Fruit fly (Drosophila melanogaster) whole organism, embryonic: Measurements from ENCODE around the gene CG7714.

ENCODE experiments used
- B-H1 ChIP-seq: fragments of 200-800 bp; sonication (Bioruptor generic); IDR thresholded peaks from 3 replicates; pipeline ENCODE4 v1.3.6; 2022; ENCODE audit warnings: missing biosample characterization, missing genetic modification characterization
- Bteb2 ChIP-seq: fragments of 200-800 bp; sonication (Bioruptor generic); optimal IDR thresholded peaks from 2 replicates; lab custom pipeline; 2016; ENCODE audit warnings: missing biosample characterization, missing genetic modification characterization
- CG10267 ChIP-seq: fragments of 200-800 bp; sonication (Bioruptor generic); optimal IDR thresholded peaks from 2 replicates; lab custom pipeline; 2018; ENCODE audit warnings: missing biosample characterization, mild to moderate bottlenecking, missing genetic modification characterization, moderate library complexity
- CG11696 ChIP-seq: fragments of 200-800 bp; sonication (Bioruptor generic); IDR thresholded peaks from 2 replicates; pipeline ENCODE4 v1.3.6; 2022; ENCODE audit warnings: missing biosample characterization, missing genetic modification characterization
- CG17186 ChIP-seq: fragments of 200-800 bp; sonication (Bioruptor generic); optimal IDR thresholded peaks from 3 replicates; lab custom pipeline; 2017; ENCODE audit warnings: missing biosample characterization, missing genetic modification reagents, missing genetic modification characterization
- CG18476 ChIP-seq: fragments of 200-800 bp; sonication (Bioruptor generic); optimal IDR thresholded peaks from 2 replicates; lab custom pipeline; 2016; ENCODE audit warnings: missing biosample characterization, mild to moderate bottlenecking, missing genetic modification characterization
- CG2120 ChIP-seq: fragments of 200-800 bp; sonication (Bioruptor generic); optimal IDR thresholded peaks from 3 replicates; lab custom pipeline; 2016; ENCODE audit warnings: missing biosample characterization, missing genetic modification characterization
- CG31224 ChIP-seq: fragments of 200-800 bp; sonication (Bioruptor generic); IDR thresholded peaks from 2 replicates; pipeline ENCODE4 v1.3.6; 2022; ENCODE audit warnings: missing biosample characterization, missing genetic modification characterization
- CG32767 ChIP-seq: fragments of 200-800 bp; sonication (Bioruptor generic); IDR thresholded peaks from 2 replicates; pipeline ENCODE4 v1.3.6; 2022; ENCODE audit warnings: missing biosample characterization, missing genetic modification characterization
- CG3407 ChIP-seq: fragments of 200-800 bp; sonication (Bioruptor generic); optimal IDR thresholded peaks from 2 replicates; lab custom pipeline; 2018; ENCODE audit warnings: missing biosample characterization, mild to moderate bottlenecking, missing genetic modification characterization
- CG34376 ChIP-seq: fragments of 200-800 bp; sonication (Bioruptor generic); optimal IDR thresholded peaks from 2 replicates; lab custom pipeline; 2018; ENCODE audit warnings: missing biosample characterization, mild to moderate bottlenecking, missing genetic modification characterization
- CG34422 ChIP-seq: fragments of 200-800 bp; sonication (Bioruptor generic); IDR thresholded peaks from 3 replicates; pipeline ENCODE4 v1.3.6; 2022; ENCODE audit warnings: missing biosample characterization, missing genetic modification characterization
- CG4424 ChIP-seq: fragments of 200-800 bp; sonication (Bioruptor generic); optimal IDR thresholded peaks from 3 replicates; lab custom pipeline; 2016; ENCODE audit warnings: missing biosample characterization, missing genetic modification characterization
- CG6175 ChIP-seq: fragments of 200-800 bp; sonication (Bioruptor generic); IDR thresholded peaks from 3 replicates; pipeline ENCODE4 v1.3.6; 2022; ENCODE audit warnings: missing biosample characterization, missing genetic modification characterization
- CG6791 ChIP-seq: fragments of 200-800 bp; sonication (Bioruptor generic); IDR thresholded peaks from 3 replicates; pipeline ENCODE4 v1.3.6; 2022; ENCODE audit warnings: missing biosample characterization, missing genetic modification characterization; ENCODE audit not compliant: partially characterized antibody
- CG8765 ChIP-seq: fragments of 200-800 bp; sonication (Bioruptor generic); IDR thresholded peaks from 2 replicates; pipeline ENCODE4 v1.3.6; 2022; ENCODE audit warnings: missing biosample characterization, missing genetic modification characterization
- CG9797 ChIP-seq: fragments of 200-800 bp; sonication (Bioruptor generic); optimal IDR thresholded peaks from 3 replicates; lab custom pipeline; 2018; ENCODE audit warnings: missing biosample characterization, mild to moderate bottlenecking, missing genetic modification characterization
- Camta ChIP-seq: fragments of 200-800 bp; sonication (Bioruptor generic); optimal IDR thresholded peaks from 2 replicates; lab custom pipeline; 2016; ENCODE audit warnings: missing biosample characterization, missing genetic modification characterization
- CkIIα-i1 ChIP-seq: fragments of 200-800 bp; sonication (Bioruptor generic); IDR thresholded peaks from 2 replicates; pipeline ENCODE4 v1.3.6; 2022; ENCODE audit warnings: missing biosample characterization, missing genetic modification characterization
- Dek ChIP-seq: fragments of 200-800 bp; sonication (Bioruptor generic); optimal IDR thresholded peaks from 3 replicates; lab custom pipeline; 2019; ENCODE audit warnings: missing biosample characterization, mild to moderate bottlenecking, missing genetic modification characterization, moderate library complexity
- Dfd ChIP-seq, 2 experiments: fragments of >200 bp; optimal IDR thresholded peaks; 2 replicates each; lab custom pipeline; 2017; ENCODE audit warnings: missing biosample characterization in 2 of 2, missing genetic modification characterization in 2 of 2
- Dp ChIP-seq: fragments of 200-800 bp; sonication (Bioruptor generic); optimal IDR thresholded peaks from 2 replicates; lab custom pipeline; 2018; ENCODE audit warnings: missing biosample characterization, mild to moderate bottlenecking, missing genetic modification characterization, moderate library complexity
- H15 ChIP-seq: fragments of 200-800 bp; sonication (Bioruptor generic); IDR thresholded peaks from 3 replicates; pipeline ENCODE4 v1.3.6; 2022; ENCODE audit warnings: missing biosample characterization, missing genetic modification characterization
- H2.0 ChIP-seq: fragments of 200-800 bp; sonication (Bioruptor generic); IDR thresholded peaks from 2 replicates; pipeline ENCODE4 v1.3.6; 2022; ENCODE audit warnings: missing biosample characterization, missing genetic modification characterization
- Lpt ChIP-seq: fragments of >200 bp; optimal IDR thresholded peaks from 2 replicates; lab custom pipeline; 2018; ENCODE audit warnings: missing biosample characterization, missing genetic modification characterization
- Med ChIP-seq: fragments of 200-800 bp; sonication (Bioruptor generic); peaks from one replicate; lab custom pipeline; 2016; ENCODE audit warnings: missing biosample characterization, missing genetic modification characterization, mild to moderate bottlenecking, inconsistent platforms, moderate library complexity
- Nf-YA ChIP-seq: fragments of 200-800 bp; sonication (Bioruptor generic); IDR thresholded peaks from 2 replicates; pipeline ENCODE4 v1.3.6; 2022; ENCODE audit warnings: missing biosample characterization, missing genetic modification characterization
- Nf-YB ChIP-seq: fragments of 200-800 bp; sonication (Bioruptor generic); optimal IDR thresholded peaks from 3 replicates; lab custom pipeline; 2019; ENCODE audit warnings: missing biosample characterization, mild to moderate bottlenecking, missing genetic modification characterization, moderate library complexity
- Poxn ChIP-seq: fragments of 200-800 bp; sonication (Bioruptor generic); IDR thresholded peaks from 2 replicates; pipeline ENCODE4 v1.3.6; 2022; ENCODE audit warnings: missing biosample characterization, missing genetic modification characterization
- Six4 ChIP-seq: fragments of 200-800 bp; sonication (Bioruptor generic); optimal IDR thresholded peaks from 2 replicates; lab custom pipeline; 2016; ENCODE audit warnings: missing biosample characterization, missing genetic modification characterization
- Ssrp ChIP-seq: fragments of 200-800 bp; sonication (Bioruptor generic); optimal IDR thresholded peaks from 2 replicates; lab custom pipeline; 2018; ENCODE audit warnings: missing biosample characterization, mild to moderate bottlenecking, missing genetic modification characterization, moderate library complexity
- Vsx1 ChIP-seq: fragments of 200-800 bp; sonication (Bioruptor generic); optimal IDR thresholded peaks from 2 replicates; lab custom pipeline; 2017; ENCODE audit warnings: missing biosample characterization, mild to moderate bottlenecking, missing genetic modification characterization, missing genetic modification reagents
- Xbp1 ChIP-seq: fragments of 200-800 bp; sonication (Bioruptor generic); optimal IDR thresholded peaks from 3 replicates; lab custom pipeline; 2016; ENCODE audit warnings: missing biosample characterization, mild to moderate bottlenecking, missing genetic modification characterization
- bab2 ChIP-seq: fragments of 200-800 bp; sonication (Bioruptor generic); optimal IDR thresholded peaks from 2 replicates; lab custom pipeline; 2016; ENCODE audit warnings: missing biosample characterization, missing genetic modification characterization
- caup ChIP-seq: fragments of 200-800 bp; sonication (Bioruptor generic); optimal IDR thresholded peaks from 3 replicates; lab custom pipeline; 2017; ENCODE audit warnings: missing biosample characterization, mild to moderate bottlenecking, missing genetic modification characterization, moderate library complexity; ENCODE audit not compliant: severe bottlenecking
- cwo ChIP-seq: fragments of 200-800 bp; sonication (Bioruptor generic); optimal IDR thresholded peaks from 3 replicates; lab custom pipeline; 2017; ENCODE audit warnings: missing biosample characterization, missing genetic modification characterization, mild to moderate bottlenecking, moderate library complexity, missing genetic modification reagents
- en ChIP-seq: fragments of 200-800 bp; sonication (Bioruptor generic); optimal IDR thresholded peaks from 2 replicates; lab custom pipeline; 2016; ENCODE audit warnings: missing biosample characterization, missing genetic modification characterization
- fu2 ChIP-seq: fragments of 200-800 bp; sonication (Bioruptor generic); optimal IDR thresholded peaks from 2 replicates; lab custom pipeline; 2016; ENCODE audit warnings: missing biosample characterization, missing genetic modification characterization
- gsb-n ChIP-seq: fragments of 200-800 bp; sonication (Bioruptor generic); optimal IDR thresholded peaks from 3 replicates; lab custom pipeline; 2018; ENCODE audit warnings: missing biosample characterization, mild to moderate bottlenecking, missing genetic modification characterization
- hkb ChIP-seq, 2 experiments: fragments of 200-800 bp in 1 of 2; fragments of >200 bp in 1 of 2; sonication (Bioruptor generic) in 1 of 2; IDR thresholded peaks in 1 of 2; optimal IDR thresholded peaks in 1 of 2; 2 replicates each; pipeline versions ENCODE4 v1.3.6 to Lab custom; 2017 to 2022; ENCODE audit warnings: missing biosample characterization in 1 of 2, missing genetic modification characterization in 1 of 2
- kni ChIP-seq: fragments of 200-800 bp; sonication (Bioruptor generic); optimal IDR thresholded peaks from 3 replicates; lab custom pipeline; 2017; ENCODE audit warnings: mild to moderate bottlenecking, missing biosample characterization, missing genetic modification reagents, missing genetic modification characterization
- lab ChIP-seq: fragments of 200-800 bp; sonication (Bioruptor generic); optimal IDR thresholded peaks from 3 replicates; lab custom pipeline; 2017; ENCODE audit warnings: missing biosample characterization, missing genetic modification characterization, mild to moderate bottlenecking, moderate library complexity, missing genetic modification reagents
- sc ChIP-seq, 3 experiments: fragments of >200 bp in 2 of 3; fragments of 200-800 bp in 1 of 3; sonication (Bioruptor generic) in 1 of 3; optimal IDR thresholded peaks; 2 replicates in 2 of 3; 3 replicates in 1 of 3; lab custom pipeline; 2017; ENCODE audit warnings: mild to moderate bottlenecking in 1 of 3, missing biosample characterization in 1 of 3, missing genetic modification characterization in 1 of 3, missing genetic modification reagents in 1 of 3
- schlank ChIP-seq: fragments of 200-800 bp; sonication (Bioruptor generic); optimal IDR thresholded peaks from 2 replicates; lab custom pipeline; 2018; ENCODE audit warnings: missing biosample characterization, mild to moderate bottlenecking, missing genetic modification characterization
- slou ChIP-seq: fragments of 200-800 bp; sonication (Bioruptor generic); optimal IDR thresholded peaks from 3 replicates; lab custom pipeline; 2016; ENCODE audit warnings: missing biosample characterization, missing genetic modification characterization
- tio ChIP-seq: fragments of 200-800 bp; sonication (Bioruptor generic); optimal IDR thresholded peaks from 2 replicates; lab custom pipeline; 2017; ENCODE audit warnings: missing biosample characterization, missing genetic modification characterization, inconsistent platforms
- wdn ChIP-seq: fragments of 200-800 bp; sonication (Bioruptor generic); IDR thresholded peaks from 2 replicates; pipeline ENCODE4 v1.3.6; 2022; ENCODE audit warnings: missing biosample characterization, missing genetic modification characterization
- zfh2 ChIP-seq: fragments of 200-800 bp; sonication (Bioruptor generic); optimal IDR thresholded peaks from 2 replicates; lab custom pipeline; 2016; ENCODE audit warnings: missing biosample characterization, missing genetic modification characterization

CG7714 gene

dm6 chr3R:18741027-18741843 is 15.0 kb upstream of the CG7714 start (continued):
- TF ChIP-seq CkIIα-i1 (GFP tag; lab: Robert Waterston, UW) (peak; percentile 77), bab2 (peak; percentile 82), slou (GFP tag; lab: Kevin White, UChicago) (peak; percentile 89), cwo (GFP tag; lab: Kevin White, UChicago) (peak; percentile 94), gsb-n (tag; lab: Kevin White, UChicago) (peak; percentile 94), CG6175 (GFP tag; lab: Robert Waterston, UW) (peak; percentile 93), fu2 (GFP tag; lab: Kevin White, UChicago) (peak; percentile 80), hkb (optimal IDR thresholded peaks at IDR 0.05; lab: Kevin White, UChicago) (no peak), hkb (GFP tag; IDR thresholded peaks at IDR 0.05; lab: Robert Waterston, UW) (peak; percentile 97), Nf-YA (peak; percentile 95), Six4 (GFP tag; lab: Kevin White, UChicago) (peak; percentile 96), CG34376 (GFP tag; lab: Kevin White, UChicago) (peak; percentile 55), lab (GFP tag; lab: Kevin White, UChicago) (peak; percentile 99), en (GFP tag; lab: Kevin White, UChicago) (peak; percentile 48), schlank (peak; percentile 93), CG4424 (GFP tag; lab: Kevin White, UChicago) (peak; percentile 98), B-H1 (GFP tag; lab: Robert Waterston, UW) (peak; percentile 97), Ssrp (tag; lab: Kevin White, UChicago) (peak; percentile 96), CG18476 (GFP tag; lab: Kevin White, UChicago) (peak; percentile 96), Poxn (GFP tag; lab: Robert Waterston, UW) (peak; percentile 94), Vsx1 (GFP tag; lab: Kevin White, UChicago) (peak; percentile 93), kni (GFP tag; lab: Kevin White, UChicago) (peak; percentile 88), CG3407 (GFP tag; lab: Kevin White, UChicago) (peak; percentile 88), CG32767 (GFP tag; lab: Robert Waterston, UW) (peak; percentile 94), Dfd (GFP tag; optimal IDR thresholded peaks at IDR 0.05; lab: Kevin White, UChicago) (no peak), CG17186 (GFP tag; lab: Kevin White, UChicago) (peak; percentile 72), CG6791 (GFP tag; lab: Robert Waterston, UW) (0 out of 3 replicates have a peak, but pooled peaks have one; percentile 7), Nf-YB (GFP tag; lab: Kevin White, UChicago) (peak; percentile 83), Camta (GFP tag; lab: Kevin White, UChicago) (peak; percentile 86), sc (optimal IDR thresholded peaks at IDR 0.05; lab: Kevin White, UChicago) (no peak), sc (GFP tag; optimal IDR thresholded peaks at IDR 0.05; lab: Kevin White, UChicago) (peak; percentile 88), CG10267 (tag; lab: Kevin White, UChicago) (peak; percentile 92), Med (GFP tag; lab: Kevin White, UChicago) (peak; percentile 97), CG9797 (peak; percentile 36), zfh2 (GFP tag; lab: Kevin White, UChicago) (peak; percentile 89), CG8765 (peak; percentile 86), Lpt (GFP tag; lab: Kevin White, UChicago) (no peak), CG11696 (GFP tag; lab: Robert Waterston, UW) (peak; percentile 92), Dek (tag; lab: Kevin White, UChicago) (peak; percentile 96), CG31224 (peak; percentile 96), wdn (GFP tag; lab: Robert Waterston, UW) (peak; percentile 96), H15 (peak; percentile 97), CG2120 (GFP tag; lab: Kevin White, UChicago) (peak; percentile 96), H2.0 (peak; percentile 94), Xbp1 (peak; percentile 96), CG34422 (GFP tag; lab: Robert Waterston, UW) (peak; percentile 96), caup (GFP tag; lab: Kevin White, UChicago) (peak; percentile 98), Dp (GFP tag; lab: Kevin White, UChicago) (peak; percentile 10), tio (GFP tag; lab: Kevin White, UChicago) (peak; percentile 94), Bteb2 (GFP tag; lab: Kevin White, UChicago) (peak; percentile 78)
